Worm (Caenorhabditis elegans) whole organism, L2 larva: ENCODE data around the gene par-5.

ENCODE experiments used
- aly-2 ChIP-seq: fragments of 150-350 bp; optimal IDR thresholded peaks from 2 replicates; lab custom pipeline; 2014; ENCODE audit warnings: missing biosample characterization, missing genetic modification characterization
- dmd-4 ChIP-seq: sonication (generic microtip); optimal IDR thresholded peaks from 2 replicates; lab custom pipeline; 2017; ENCODE audit warnings: missing biosample characterization, missing genetic modification characterization
- elt-3 ChIP-seq: sonication (generic microtip); optimal IDR thresholded peaks from 2 replicates; lab custom pipeline; 2017; ENCODE audit warnings: missing biosample characterization, missing genetic modification characterization
- gmeb-1 ChIP-seq: fragments of 150-350 bp; optimal IDR thresholded peaks from 2 replicates; lab custom pipeline; 2014; ENCODE audit warnings: missing biosample characterization, missing genetic modification characterization
- nhr-12 ChIP-seq: fragments of 150-350 bp; optimal IDR thresholded peaks from 2 replicates; lab custom pipeline; 2014; ENCODE audit warnings: missing biosample characterization, missing genetic modification characterization
- nhr-77 ChIP-seq: fragments of 150-350 bp; optimal IDR thresholded peaks from 2 replicates; lab custom pipeline; 2014; ENCODE audit warnings: missing biosample characterization, missing genetic modification characterization
- skn-1 ChIP-seq: sonication (generic microtip); optimal IDR thresholded peaks from 2 replicates; lab custom pipeline; 2017; ENCODE audit warnings: missing biosample characterization, missing genetic modification characterization
- unc-39 ChIP-seq: fragments of 150-350 bp; optimal IDR thresholded peaks from 2 replicates; lab custom pipeline; 2014; ENCODE audit warnings: missing biosample characterization, missing genetic modification characterization
- unc-62 ChIP-seq: fragments of 150-350 bp; optimal IDR thresholded peaks from 2 replicates; lab custom pipeline; 2014; ENCODE audit warnings: missing biosample characterization, missing genetic modification reagents, missing genetic modification characterization
- ztf-1 ChIP-seq: fragments of 200-800 bp; sonication (Bioruptor generic); conservative IDR thresholded peaks from 2 replicates; pipeline ENCODE4 v1.3.6; 2022; ENCODE audit warnings: missing genetic modification characterization, missing compliant biosample characterization
- ztf-11 ChIP-seq: sonication (generic microtip); optimal IDR thresholded peaks from 2 replicates; lab custom pipeline; 2017; ENCODE audit warnings: missing biosample characterization, missing genetic modification characterization

- TF ChIP-seq ztf-1 (GFP tag; lab: Robert Waterston, UW) (no peak), skn-1 (tag; lab: Kevin White, UChicago) (no peak), unc-62 (no peak), ztf-11 (tag; lab: Kevin White, UChicago) (no peak), elt-3 (no peak), dmd-4 (no peak), nhr-12 (tag; lab: Kevin White, UChicago) (no peak), unc-39 (tag; lab: Kevin White, UChicago) (no peak), gmeb-1 (tag; lab: Kevin White, UChicago) (no peak), aly-2 (no peak), nhr-77 (tag; lab: Kevin White, UChicago) (no peak)
These were observed 49.4 kb upstream of the par-5 start for ce11 chrIV:11871083-11871482.
